Fruit fly (Drosophila melanogaster) S2 (cell line): Measurements from ENCODE around the gene CG34174.

Experiments used
- CG8478 ChIP-seq: fragments of >200 bp; optimal IDR thresholded peaks from 2 replicates; lab custom pipeline; 2018
- CTCF ChIP-seq, 2 experiments: fragments of >200 bp; optimal IDR thresholded peaks; 2 replicates each; lab custom pipeline; 2018

DNA sequence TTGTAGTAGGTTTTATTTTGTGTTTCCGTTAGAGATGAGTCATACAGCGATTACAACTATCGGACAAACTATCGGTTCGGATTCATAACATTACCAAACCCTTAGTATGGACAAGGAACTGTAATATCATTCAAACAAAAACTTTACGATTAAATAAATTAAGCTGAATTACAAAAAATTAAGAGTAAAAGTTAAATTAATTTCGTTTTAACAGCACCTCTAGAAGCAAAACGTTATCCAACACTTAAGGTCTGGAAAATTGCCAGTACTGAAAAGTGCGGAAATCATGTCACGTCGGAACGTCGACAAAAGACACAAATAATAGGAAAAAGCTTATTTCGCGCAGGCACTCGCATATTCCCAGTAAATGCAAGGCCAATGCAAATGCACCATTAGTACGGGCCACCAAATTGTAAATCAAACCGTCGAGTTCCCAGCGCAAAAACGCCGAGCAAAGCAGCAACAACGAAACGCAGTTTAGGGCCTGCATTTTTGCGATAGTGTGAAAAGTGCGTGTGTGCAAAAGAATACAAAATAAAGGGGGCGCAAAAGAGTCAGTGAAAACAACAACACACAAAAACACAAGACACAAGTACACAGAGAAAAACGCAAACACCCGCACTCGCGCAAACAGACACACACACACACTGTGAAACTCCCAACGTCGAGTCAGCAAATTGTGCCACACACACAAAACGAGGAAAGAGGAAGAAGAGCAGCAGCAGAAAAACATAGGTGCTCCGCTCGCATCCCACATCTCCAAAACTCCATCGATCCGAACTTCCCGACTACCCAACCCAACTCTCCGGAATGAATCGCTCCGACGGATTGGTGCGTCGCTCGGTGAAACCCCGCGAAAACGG lies 12.4 kb downstream of the CG34174 start, which contains the start of the genes CG15387 and sau:
- no peak for TF ChIP-seq CG8478 (lab: Kevin White, UChicago)
- TF ChIP-seq CTCF (optimal IDR thresholded peaks at IDR 0.05; lab: Kevin White, UChicago) = no peak
